Fruit fly (Drosophila melanogaster): Measurements from ENCODE around the gene CG4537.

CG4537 gene

DNA sequence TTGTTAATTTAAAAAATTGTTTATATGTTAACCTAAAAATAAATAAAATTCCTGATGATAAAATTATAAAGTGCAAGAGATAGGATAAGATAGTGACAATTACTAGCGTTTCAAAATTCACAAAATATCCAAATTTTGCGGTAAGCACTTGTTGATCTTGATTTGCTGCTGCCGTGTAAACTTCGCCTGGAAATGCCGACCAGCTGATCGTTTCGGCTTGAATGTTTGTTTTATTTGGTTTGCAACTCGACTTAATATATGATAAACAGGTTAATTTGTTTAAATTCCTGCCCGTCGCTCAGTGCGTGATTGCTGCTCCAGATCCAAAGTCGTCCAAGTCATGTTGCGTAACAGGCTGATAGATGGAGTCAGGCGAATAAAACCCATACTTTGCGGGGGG is 30.7 kb downstream of the CG4537 start, which contains the start of gene CG4592 (continued):
- peak; percentile 40 for TF ChIP-seq CG16779 (tag; optimal IDR thresholded peaks at IDR 0.05)
- TF ChIP-seq Ets21C (GFP tag; optimal IDR thresholded peaks at IDR 0.05), result no peak
- peak; percentile 77 for TF ChIP-seq achi (GFP tag; optimal IDR thresholded peaks at IDR 0.05)
- peak; percentile 29 for TF ChIP-seq CG11762 (GFP tag; optimal IDR thresholded peaks at IDR 0.05; ENCODE audit: insufficient read depth)
- peak; percentile 50 for TF ChIP-seq CG7368 (GFP tag; optimal IDR thresholded peaks at IDR 0.05)
- TF ChIP-seq CG6163 (GFP tag; IDR thresholded peaks at IDR 0.05), result peak; percentile 84
- peak; percentile 86 for TF ChIP-seq esn (GFP tag; optimal IDR thresholded peaks at IDR 0.05)
- peak; percentile 70 for TF ChIP-seq CG8632 (GFP tag; optimal IDR thresholded peaks at IDR 0.05)
- TF ChIP-seq acj6 (GFP tag; optimal IDR thresholded peaks at IDR 0.05), result peak; percentile 84
- TF ChIP-seq CG15336 (GFP tag; IDR thresholded peaks at IDR 0.05), result peak; percentile 83
- peak; percentile 69 for TF ChIP-seq CG6792 (GFP tag; optimal IDR thresholded peaks at IDR 0.05)
- TF ChIP-seq Met (GFP tag; optimal IDR thresholded peaks at IDR 0.05), result peak; percentile 82
- peak; percentile 44 for TF ChIP-seq spab (GFP tag; optimal IDR thresholded peaks at IDR 0.05)
- TF ChIP-seq cyc (GFP tag; optimal IDR thresholded peaks at IDR 0.05), result peak; percentile 69
- TF ChIP-seq Hr38 (GFP tag; optimal IDR thresholded peaks at IDR 0.05), result no peak
- peak; percentile 76 for TF ChIP-seq topi (GFP tag; optimal IDR thresholded peaks at IDR 0.05)
- peak; percentile 8 for TF ChIP-seq CG11902 (GFP tag; optimal IDR thresholded peaks at IDR 0.05)
- peak; percentile 72 for TF ChIP-seq Eip93F (GFP tag; optimal IDR thresholded peaks at IDR 0.05)
- TF ChIP-seq net (GFP tag; optimal IDR thresholded peaks at IDR 0.05), result peak; percentile 77
- TF ChIP-seq vri (GFP tag; optimal IDR thresholded peaks at IDR 0.05), result peak; percentile 82
- TF ChIP-seq Blimp-1 (GFP tag; optimal IDR thresholded peaks at IDR 0.05), result peak; percentile 36
- peak; percentile 44 for TF ChIP-seq Lpt (GFP tag; optimal IDR thresholded peaks at IDR 0.05)
- peak; percentile 74 for TF ChIP-seq Sox14 (GFP tag; optimal IDR thresholded peaks at IDR 0.05)
- TF ChIP-seq CG1621 (tag; optimal IDR thresholded peaks at IDR 0.05), result peak; percentile 65
- no peak for TF ChIP-seq dac (GFP tag; optimal IDR thresholded peaks at IDR 0.05)
- peak; percentile 83 for TF ChIP-seq Eip75B (GFP tag; optimal IDR thresholded peaks at IDR 0.05)
- peak; percentile 74 for TF ChIP-seq Hr39 (GFP tag; optimal IDR thresholded peaks at IDR 0.05)
- TF ChIP-seq CG10631 (GFP tag; optimal IDR thresholded peaks at IDR 0.05), result peak; percentile 53
- peak; percentile 72 for TF ChIP-seq CG34406 (GFP tag; optimal IDR thresholded peaks at IDR 0.05)
- TF ChIP-seq fkh (GFP tag; optimal IDR thresholded peaks at IDR 0.05), result peak; percentile 97
- peak; percentile 63 for TF ChIP-seq dsx (GFP tag; optimal IDR thresholded peaks at IDR 0.05; ENCODE audit: poor library complexity, severe bottlenecking)
- TF ChIP-seq CG8119 (GFP tag; IDR thresholded peaks at IDR 0.05), result peak; percentile 73
- no peak for TF ChIP-seq Ets96B (tag; optimal IDR thresholded peaks at IDR 0.05)
- peak; percentile 85 for TF ChIP-seq eg (GFP tag; IDR thresholded peaks at IDR 0.05)
- peak in 1 of 2 experiments; percentile 68 for TF ChIP-seq salr (GFP tag; optimal IDR thresholded peaks at IDR 0.05)

DNA sequence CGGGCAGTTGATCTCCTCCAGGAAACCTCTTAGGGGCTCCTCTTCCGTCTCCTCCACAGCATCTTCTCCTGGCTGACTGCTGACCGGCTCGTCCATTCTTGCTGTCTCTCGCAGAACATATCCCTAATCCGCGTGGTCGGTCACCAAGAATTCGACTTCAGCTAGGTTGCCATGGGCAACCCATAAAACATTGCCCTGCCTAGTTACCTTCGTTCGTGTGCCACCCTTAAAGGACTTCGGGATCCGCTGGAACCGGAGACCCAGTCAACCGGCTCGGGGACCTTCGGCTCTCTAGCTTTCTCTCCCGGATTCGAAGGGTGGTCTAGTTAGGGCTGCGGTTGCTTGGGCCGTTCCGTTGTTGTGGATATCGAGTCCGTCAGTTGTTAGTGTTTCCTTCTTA is 34.1 kb downstream of the CG4537 start, which contains the start of the genes TbCMF46 and CG42366:
TbCMF46 (minus strand) TSS at position 101 of the 400 bp plus-strand sequence.
CG42366 (plus strand) TSS at position 397 of the 400 bp plus-strand sequence.
- TF ChIP-seq CG15336 (GFP tag; IDR thresholded peaks at IDR 0.05) (no peak), CG4318 (GFP tag; optimal IDR thresholded peaks at IDR 0.05) (no peak), dac (GFP tag; optimal IDR thresholded peaks at IDR 0.05) (no peak), CG10631 (GFP tag; optimal IDR thresholded peaks at IDR 0.05) (no peak), Gug (GFP tag; IDR thresholded peaks at IDR 0.05) (no peak), salr (GFP tag; optimal IDR thresholded peaks at IDR 0.05) (no peak), CG34406 (GFP tag; optimal IDR thresholded peaks at IDR 0.05) (no peak), Eip75B (GFP tag; optimal IDR thresholded peaks at IDR 0.05) (no peak), CG8319 (GFP tag; optimal IDR thresholded peaks at IDR 0.05) (no peak), CG9139 (GFP tag; optimal IDR thresholded peaks at IDR 0.05) (no peak), Sox14 (GFP tag; optimal IDR thresholded peaks at IDR 0.05) (no peak), cyc (GFP tag; optimal IDR thresholded peaks at IDR 0.05) (no peak), Hr38 (GFP tag; optimal IDR thresholded peaks at IDR 0.05) (no peak), achi (GFP tag; optimal IDR thresholded peaks at IDR 0.05) (no peak), Met (GFP tag; optimal IDR thresholded peaks at IDR 0.05) (no peak)
